Fruit fly (Drosophila melanogaster) whole organism, wandering third instar larva: ENCODE measurements around the gene CG18528.

ENCODE experiments used
- GATAd ChIP-seq: sonication (Bioruptor generic); optimal IDR thresholded peaks from 2 replicates; lab custom pipeline; 2016; ENCODE audit warnings: missing biosample characterization, missing genetic modification characterization
- br ChIP-seq: fragments of 200-800 bp; sonication (Bioruptor generic); optimal IDR thresholded peaks from 2 replicates; lab custom pipeline; 2016; ENCODE audit warnings: missing biosample characterization, missing genetic modification characterization
- dsf ChIP-seq: sonication (Bioruptor generic); optimal IDR thresholded peaks from 2 replicates; lab custom pipeline; 2016; ENCODE audit warnings: missing biosample characterization, missing genetic modification characterization, borderline replicate concordance
- jim ChIP-seq: fragments of 175-275, 200-325 bp; sonication (Bioruptor generic); optimal IDR thresholded peaks from 2 replicates; lab custom pipeline; 2016; ENCODE audit warnings: missing biosample characterization, mild to moderate bottlenecking, missing genetic modification characterization
- pan ChIP-seq: fragments of >200 bp; optimal IDR thresholded peaks from 2 replicates; lab custom pipeline; 2017

- TF ChIP-seq dsf (no peak), br (no peak), GATAd (no peak), jim (GFP tag; lab: Kevin White, UChicago) (no peak), pan (no peak)
Observed at dm6 chr3R:24386434-24386833, 26.5 kb upstream of the CG18528 start.
